Fruit fly (Drosophila melanogaster) whole organism, embryonic: ENCODE results near the gene CG3603.
A peak's percentile ranks its signal among the peaks of the same experiment; 100 is the strongest.

ENCODE experiments used
- Asciz ChIP-seq: fragments of 200-800 bp; sonication (Bioruptor generic); optimal IDR thresholded peaks from 2 replicates; lab custom pipeline; 2017; ENCODE audit warnings: missing biosample characterization, mild to moderate bottlenecking, missing genetic modification characterization, missing genetic modification reagents
- C15 ChIP-seq: fragments of 200-800 bp; sonication (Bioruptor generic); IDR thresholded peaks from 3 replicates; pipeline ENCODE4 v1.3.6; 2022; ENCODE audit warnings: missing biosample characterization, missing genetic modification characterization
- CG12236 ChIP-seq: fragments of 200-800 bp; sonication (Bioruptor generic); optimal IDR thresholded peaks from 2 replicates; lab custom pipeline; 2016; ENCODE audit warnings: missing biosample characterization, missing genetic modification characterization
- CG12299 ChIP-seq: fragments of 200-800 bp; sonication (Bioruptor generic); optimal IDR thresholded peaks from 2 replicates; lab custom pipeline; 2018; ENCODE audit warnings: missing biosample characterization, mild to moderate bottlenecking, missing genetic modification characterization
- CG13287 ChIP-seq: fragments of 200-800 bp; sonication (Bioruptor generic); IDR thresholded peaks from 2 replicates; pipeline ENCODE4 v1.3.6; 2022; ENCODE audit warnings: missing biosample characterization, missing genetic modification characterization; ENCODE audit not compliant: partially characterized antibody
- CG15269 ChIP-seq: fragments of 200-800 bp; sonication (Bioruptor generic); optimal IDR thresholded peaks from 2 replicates; lab custom pipeline; 2018; ENCODE audit warnings: missing biosample characterization, mild to moderate bottlenecking, missing genetic modification characterization, moderate library complexity
- CG15514 ChIP-seq: fragments of 200-800 bp; sonication (Bioruptor generic); optimal IDR thresholded peaks from 3 replicates; lab custom pipeline; 2017; ENCODE audit warnings: missing biosample characterization, missing genetic modification characterization, mild to moderate bottlenecking, moderate library complexity, missing genetic modification reagents
- CG16863 ChIP-seq: fragments of 200-800 bp; sonication (Bioruptor generic); optimal IDR thresholded peaks from 3 replicates; lab custom pipeline; 2016; ENCODE audit warnings: missing biosample characterization, missing genetic modification characterization
- CG17328 ChIP-seq: fragments of 200-800 bp; sonication (Bioruptor generic); IDR thresholded peaks from 2 replicates; pipeline ENCODE4 v1.3.6; 2022; ENCODE audit warnings: missing biosample characterization, missing genetic modification characterization
- CG18011 ChIP-seq: fragments of 200-800 bp; sonication (Bioruptor generic); optimal IDR thresholded peaks from 2 replicates; lab custom pipeline; 2017; ENCODE audit warnings: missing biosample characterization, missing genetic modification characterization, mild to moderate bottlenecking, moderate library complexity, missing genotype
- CG2116 ChIP-seq: fragments of 200-800 bp; sonication (Bioruptor generic); optimal IDR thresholded peaks from 3 replicates; lab custom pipeline; 2018; ENCODE audit warnings: missing biosample characterization, mild to moderate bottlenecking, missing genetic modification characterization
- CG30403 ChIP-seq: fragments of 200-800 bp; sonication (Bioruptor generic); optimal IDR thresholded peaks from 3 replicates; lab custom pipeline; 2016; ENCODE audit warnings: missing biosample characterization, missing genetic modification characterization
- CG31388 ChIP-seq: fragments of 200-800 bp; sonication (Bioruptor generic); optimal IDR thresholded peaks from 2 replicates; lab custom pipeline; 2016; ENCODE audit warnings: missing biosample characterization, missing genetic modification characterization
- CG4707 ChIP-seq: fragments of 200-800 bp; sonication (Bioruptor generic); optimal IDR thresholded peaks from 2 replicates; lab custom pipeline; 2018; ENCODE audit warnings: missing biosample characterization, mild to moderate bottlenecking, missing genetic modification characterization, moderate library complexity
- CG5180 ChIP-seq: fragments of 200-800 bp; sonication (Bioruptor generic); optimal IDR thresholded peaks from 3 replicates; lab custom pipeline; 2017; ENCODE audit warnings: missing biosample characterization, missing genetic modification characterization, mild to moderate bottlenecking, moderate library complexity, missing genetic modification reagents
- CG6765 ChIP-seq: fragments of 200-800 bp; sonication (Bioruptor generic); optimal IDR thresholded peaks from 3 replicates; lab custom pipeline; 2017; ENCODE audit warnings: missing biosample characterization, mild to moderate bottlenecking, missing genetic modification characterization
- CG6813 ChIP-seq: fragments of 200-800 bp; sonication (Bioruptor generic); optimal IDR thresholded peaks from 2 replicates; lab custom pipeline; 2017; ENCODE audit warnings: missing biosample characterization, missing genetic modification characterization, mild to moderate bottlenecking, moderate library complexity, missing genetic modification reagents
- CG7745 ChIP-seq: fragments of 200-800 bp; sonication (Bioruptor generic); optimal IDR thresholded peaks from 2 replicates; lab custom pipeline; 2018; ENCODE audit warnings: missing biosample characterization, mild to moderate bottlenecking, missing genetic modification characterization, moderate library complexity
- CG7987 ChIP-seq: fragments of 200-800 bp; sonication (Bioruptor generic); optimal IDR thresholded peaks from 2 replicates; lab custom pipeline; 2018; ENCODE audit warnings: missing biosample characterization, mild to moderate bottlenecking, missing genetic modification characterization, moderate library complexity
- CG8290 ChIP-seq, 3 experiments: fragments of 200-800 bp; sonication (Bioruptor generic); optimal IDR thresholded peaks; 2 replicates each; lab custom pipeline; 2016 to 2019; ENCODE audit warnings: missing biosample characterization in 3 of 3, missing genetic modification characterization in 3 of 3, mild to moderate bottlenecking in 2 of 3, moderate library complexity in 1 of 3
- CoRest ChIP-seq: fragments of 200-800 bp; sonication (Bioruptor generic); optimal IDR thresholded peaks from 3 replicates; lab custom pipeline; 2018; ENCODE audit warnings: missing biosample characterization, mild to moderate bottlenecking, missing genetic modification characterization, moderate library complexity
- Fer1 ChIP-seq: fragments of 200-800 bp; sonication (Bioruptor generic); optimal IDR thresholded peaks from 2 replicates; lab custom pipeline; 2017; ENCODE audit warnings: missing biosample characterization, mild to moderate bottlenecking, missing genetic modification characterization
- Jarid2 ChIP-seq: fragments of 200-800 bp; sonication (Bioruptor generic); optimal IDR thresholded peaks from 3 replicates; lab custom pipeline; 2017; ENCODE audit warnings: mild to moderate bottlenecking, missing biosample characterization, missing genetic modification reagents, missing genetic modification characterization
- Lhr ChIP-seq: fragments of 200-800 bp; sonication (Bioruptor generic); optimal IDR thresholded peaks from 3 replicates; lab custom pipeline; 2017; ENCODE audit warnings: mild to moderate bottlenecking, missing biosample characterization, missing genetic modification reagents, missing genetic modification characterization
- Lim3 ChIP-seq: fragments of 200-800 bp; sonication (Bioruptor generic); IDR thresholded peaks from 2 replicates; pipeline ENCODE4 v1.3.6; 2022; ENCODE audit warnings: missing biosample characterization, missing genetic modification characterization
- NC2β ChIP-seq: fragments of 200-800 bp; sonication (Bioruptor generic); optimal IDR thresholded peaks from 2 replicates; lab custom pipeline; 2016; ENCODE audit warnings: missing biosample characterization, missing genetic modification characterization
- Sry-δ ChIP-seq: fragments of 200-800 bp; sonication (Bioruptor generic); optimal IDR thresholded peaks from 2 replicates; lab custom pipeline; 2016; ENCODE audit warnings: missing biosample characterization, missing genetic modification characterization
- Ssrp ChIP-seq: fragments of 200-800 bp; sonication (Bioruptor generic); optimal IDR thresholded peaks from 2 replicates; lab custom pipeline; 2018; ENCODE audit warnings: missing biosample characterization, mild to moderate bottlenecking, missing genetic modification characterization, moderate library complexity
- Xrp1 ChIP-seq: fragments of 200-800 bp; sonication (Bioruptor generic); IDR thresholded peaks from 2 replicates; pipeline ENCODE4 v1.3.6; 2022; ENCODE audit warnings: missing biosample characterization, missing genetic modification characterization
- bab2 ChIP-seq: fragments of 200-800 bp; sonication (Bioruptor generic); optimal IDR thresholded peaks from 2 replicates; lab custom pipeline; 2016; ENCODE audit warnings: missing biosample characterization, missing genetic modification characterization
- bcd ChIP-seq: fragments of 200-800 bp; sonication (Bioruptor generic); optimal IDR thresholded peaks from 2 replicates; lab custom pipeline; 2017; ENCODE audit warnings: missing biosample characterization, mild to moderate bottlenecking, missing genetic modification characterization
- bowl ChIP-seq: fragments of 200-800 bp; sonication (Bioruptor generic); IDR thresholded peaks from 2 replicates; pipeline ENCODE4 v1.3.6; 2022; ENCODE audit warnings: missing biosample characterization, missing genetic modification characterization
- chif ChIP-seq, 2 experiments: fragments of 200-800 bp; sonication (Bioruptor generic); optimal IDR thresholded peaks; 3 replicates each; lab custom pipeline; 2016; ENCODE audit warnings: missing biosample characterization in 2 of 2, missing genetic modification characterization in 2 of 2
- ci ChIP-seq: fragments of 200-800 bp; sonication (Bioruptor generic); IDR thresholded peaks from 3 replicates; pipeline ENCODE4 v1.3.6; 2022; ENCODE audit warnings: missing biosample characterization, missing genetic modification characterization
- croc ChIP-seq: fragments of 200-800 bp; sonication (Bioruptor generic); conservative IDR thresholded peaks from 3 replicates; pipeline ENCODE4 v1.3.6; 2022; ENCODE audit warnings: missing biosample characterization, missing genetic modification characterization
- cwo ChIP-seq: fragments of 200-800 bp; sonication (Bioruptor generic); optimal IDR thresholded peaks from 3 replicates; lab custom pipeline; 2017; ENCODE audit warnings: missing biosample characterization, missing genetic modification characterization, mild to moderate bottlenecking, moderate library complexity, missing genetic modification reagents
- disco-r ChIP-seq: fragments of 200-800 bp; sonication (Bioruptor generic); optimal IDR thresholded peaks from 2 replicates; lab custom pipeline; 2016; ENCODE audit warnings: missing biosample characterization, missing genetic modification characterization
- exex ChIP-seq: fragments of 200-800 bp; sonication (Bioruptor generic); optimal IDR thresholded peaks from 4 replicates; lab custom pipeline; 2018; ENCODE audit warnings: missing biosample characterization, mild to moderate bottlenecking, missing genetic modification characterization, moderate library complexity
- gcm2 ChIP-seq: fragments of 200-800 bp; sonication (Bioruptor generic); optimal IDR thresholded peaks from 2 replicates; lab custom pipeline; 2016; ENCODE audit warnings: missing biosample characterization, missing genetic modification characterization
- gro ChIP-seq: fragments of 200-800 bp; sonication (Bioruptor generic); optimal IDR thresholded peaks from 2 replicates; lab custom pipeline; 2016; ENCODE audit warnings: missing biosample characterization, missing genetic modification characterization
- gsb ChIP-seq: fragments of 200-800 bp; sonication (Bioruptor generic); IDR thresholded peaks from 2 replicates; pipeline ENCODE4 v1.3.6; 2022; ENCODE audit warnings: missing biosample characterization, missing genetic modification characterization
- oc ChIP-seq: fragments of 200-800 bp; sonication (Bioruptor generic); optimal IDR thresholded peaks from 2 replicates; lab custom pipeline; 2018; ENCODE audit warnings: missing biosample characterization, mild to moderate bottlenecking, missing genetic modification characterization, moderate library complexity
- p53 ChIP-seq: fragments of 200-800 bp; sonication (Bioruptor generic); optimal IDR thresholded peaks from 2 replicates; lab custom pipeline; 2016; ENCODE audit warnings: missing biosample characterization, missing genetic modification characterization
- peb ChIP-seq: fragments of 200-800 bp; sonication (Bioruptor generic); IDR thresholded peaks from 2 replicates; pipeline ENCODE4 v1.3.6; 2022; ENCODE audit warnings: missing biosample characterization, missing genetic modification characterization
- repo ChIP-seq: fragments of 200-800 bp; sonication (Bioruptor generic); optimal IDR thresholded peaks from 2 replicates; lab custom pipeline; 2016; ENCODE audit warnings: missing biosample characterization, missing genetic modification characterization
- ro ChIP-seq: fragments of 200-800 bp; sonication (Bioruptor generic); IDR thresholded peaks from 2 replicates; pipeline ENCODE4 v1.3.6; 2022; ENCODE audit warnings: missing biosample characterization, missing genetic modification characterization
- seq ChIP-seq: fragments of 200-800 bp; sonication (Bioruptor generic); IDR thresholded peaks from 2 replicates; pipeline ENCODE4 v1.3.6; 2022; ENCODE audit warnings: missing biosample characterization, missing genetic modification characterization
- sim ChIP-seq: fragments of 200-800 bp; sonication (Bioruptor generic); IDR thresholded peaks from 2 replicates; pipeline ENCODE4 v1.3.6; 2022; ENCODE audit warnings: missing biosample characterization, missing genetic modification characterization
- slbo ChIP-seq: fragments of 200-800 bp; sonication (Bioruptor generic); IDR thresholded peaks from 2 replicates; pipeline ENCODE4 v1.3.6; 2022; ENCODE audit warnings: missing biosample characterization, missing genetic modification characterization
- stwl ChIP-seq: fragments of 200-800 bp; sonication (Bioruptor generic); optimal IDR thresholded peaks from 3 replicates; lab custom pipeline; 2018; ENCODE audit warnings: missing biosample characterization, mild to moderate bottlenecking, missing genetic modification characterization, moderate library complexity
- wek ChIP-seq: fragments of 200-800 bp; sonication (Bioruptor generic); optimal IDR thresholded peaks from 3 replicates; lab custom pipeline; 2018; ENCODE audit warnings: missing biosample characterization, mild to moderate bottlenecking, missing genetic modification characterization, moderate library complexity

The CG3603 gene

DNA sequence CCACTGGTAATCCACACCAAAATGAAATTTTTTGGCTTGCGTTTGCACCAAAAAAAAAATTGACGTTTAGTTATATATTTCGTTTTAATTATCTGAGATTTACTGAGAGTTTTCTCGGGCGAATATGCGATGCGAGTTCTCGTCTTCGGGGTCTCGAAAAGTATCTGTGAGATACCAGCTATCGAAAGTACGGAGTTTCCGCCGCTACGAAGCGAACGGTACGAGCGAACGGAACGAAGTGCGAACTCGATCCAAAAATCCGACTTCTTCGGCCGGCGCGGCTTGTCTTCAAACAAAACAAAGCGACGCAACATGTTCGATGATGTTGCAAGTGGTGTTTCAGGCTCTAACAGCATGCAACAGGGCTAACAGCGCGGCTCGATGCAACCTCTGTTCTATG lies 25.8 kb downstream of the CG3603 start, which contains the start of gene rst (continued):
- TF ChIP-seq CG8290 (GFP tag; optimal IDR thresholded peaks at IDR 0.05; lab: Kevin White, UChicago): no peak
- peak in 1 of 2 experiments; percentile 44 for TF ChIP-seq CG8290 (tag; optimal IDR thresholded peaks at IDR 0.05; lab: Kevin White, UChicago)
- no peak for TF ChIP-seq bowl
- TF ChIP-seq Asciz: no peak
- no peak for TF ChIP-seq CG30403 (GFP tag; lab: Kevin White, UChicago)
- no peak for TF ChIP-seq Ssrp (tag; lab: Kevin White, UChicago)
- peak; percentile 24 for TF ChIP-seq stwl (tag; lab: Kevin White, UChicago)
- no peak for TF ChIP-seq CG6765
- TF ChIP-seq NC2β (GFP tag; lab: Kevin White, UChicago): no peak
- TF ChIP-seq exex: no peak
- no peak for TF ChIP-seq repo (GFP tag; lab: Kevin White, UChicago)
- no peak for TF ChIP-seq sim
- no peak for TF ChIP-seq Sry-δ (GFP tag; lab: Kevin White, UChicago)
- TF ChIP-seq bab2 (GFP tag; lab: Kevin White, UChicago): no peak
- TF ChIP-seq CG17328 (GFP tag; lab: Robert Waterston, UW): peak; percentile 41; the same call in 1 of the 2 replicates
- TF ChIP-seq CG5180 (GFP tag; lab: Kevin White, UChicago): peak; percentile 99
- TF ChIP-seq CG13287: no peak
- no peak for TF ChIP-seq slbo (GFP tag; lab: Robert Waterston, UW)
- TF ChIP-seq Jarid2 (GFP tag; lab: Kevin White, UChicago): peak; percentile 89
- TF ChIP-seq CG12299 (tag; lab: Kevin White, UChicago): no peak
- TF ChIP-seq C15 (GFP tag; lab: Robert Waterston, UW): no peak
- TF ChIP-seq ci (GFP tag; lab: Robert Waterston, UW): peak; percentile 37; the same call in 1 of the 3 replicates
- no peak for TF ChIP-seq gro
- TF ChIP-seq Xrp1: no peak
- no peak for TF ChIP-seq wek (GFP tag; lab: Kevin White, UChicago)
- no peak for TF ChIP-seq gcm2 (GFP tag; lab: Kevin White, UChicago)
- no peak for TF ChIP-seq croc
- no peak for TF ChIP-seq seq (GFP tag; lab: Robert Waterston, UW)
- TF ChIP-seq CG2116 (GFP tag; lab: Kevin White, UChicago): no peak
- no peak for TF ChIP-seq Lhr (GFP tag; lab: Kevin White, UChicago)
- no peak for TF ChIP-seq cwo
- no peak for TF ChIP-seq Lim3
- TF ChIP-seq Fer1 (GFP tag; lab: Kevin White, UChicago): no peak
- no peak for TF ChIP-seq CG31388 (GFP tag; lab: Kevin White, UChicago)
- no peak for TF ChIP-seq peb (GFP tag; lab: Robert Waterston, UW)
- no peak for TF ChIP-seq disco-r (GFP tag; lab: Kevin White, UChicago)
- no peak for TF ChIP-seq CG18011 (GFP tag; lab: Kevin White, UChicago)
- TF ChIP-seq CG12236 (GFP tag; lab: Kevin White, UChicago): no peak
- no peak for TF ChIP-seq ro (GFP tag; lab: Robert Waterston, UW)
- TF ChIP-seq p53: no peak
- TF ChIP-seq CG15269 (tag; lab: Kevin White, UChicago): no peak
- no peak for TF ChIP-seq oc (tag; lab: Kevin White, UChicago)
- no peak for TF ChIP-seq CG7987 (GFP tag; lab: Kevin White, UChicago)
- TF ChIP-seq CG16863 (GFP tag; lab: Kevin White, UChicago): no peak
- no peak for TF ChIP-seq CG6813 (GFP tag; lab: Kevin White, UChicago)
- TF ChIP-seq chif (GFP tag; optimal IDR thresholded peaks at IDR 0.05; lab: Kevin White, UChicago): no peak
- no peak for TF ChIP-seq bcd (GFP tag; lab: Kevin White, UChicago)
- TF ChIP-seq gsb: no peak
- no peak for TF ChIP-seq CoRest (tag; lab: Kevin White, UChicago)
- TF ChIP-seq CG15514 (GFP tag; lab: Kevin White, UChicago): peak; percentile 4
- no peak for TF ChIP-seq CG4707
- no peak for TF ChIP-seq CG7745 (tag; lab: Kevin White, UChicago)
